Fruit fly (Drosophila melanogaster) whole organism, embryonic: ENCODE results near the gene CG34309.

Experiments
- B-H1 ChIP-seq: fragments of 200-800 bp; sonication (Bioruptor generic); IDR thresholded peaks from 3 replicates; pipeline ENCODE4 v1.3.6; 2022; ENCODE audit warnings: missing biosample characterization, missing genetic modification characterization
- BtbVII ChIP-seq: fragments of 200-800 bp; sonication (Bioruptor generic); optimal IDR thresholded peaks from 3 replicates; lab custom pipeline; 2017; ENCODE audit warnings: missing biosample characterization, mild to moderate bottlenecking, missing genetic modification characterization
- CG10543 ChIP-seq: fragments of 200-800 bp; sonication (Bioruptor generic); optimal IDR thresholded peaks from 3 replicates; lab custom pipeline; 2017; ENCODE audit warnings: missing biosample characterization, mild to moderate bottlenecking, missing genetic modification characterization, moderate library complexity
- CG11398 ChIP-seq: fragments of 200-800 bp; sonication (Bioruptor generic); optimal IDR thresholded peaks from 2 replicates; lab custom pipeline; 2016; ENCODE audit warnings: missing biosample characterization, missing genetic modification characterization
- CG11560 ChIP-seq: fragments of 200-800 bp; sonication (Bioruptor generic); IDR thresholded peaks from 3 replicates; pipeline ENCODE4 v1.3.6; 2022; ENCODE audit warnings: missing biosample characterization, missing genetic modification characterization
- CG13123 ChIP-seq: fragments of 200-800 bp; sonication (Bioruptor generic); optimal IDR thresholded peaks from 2 replicates; lab custom pipeline; 2016; ENCODE audit warnings: missing biosample characterization, missing genetic modification characterization
- CG14050 ChIP-seq: fragments of 200-800 bp; sonication (Bioruptor generic); IDR thresholded peaks from 3 replicates; pipeline ENCODE4 v1.3.6; 2022; ENCODE audit warnings: missing biosample characterization, missing genetic modification characterization
- CG15269 ChIP-seq: fragments of 200-800 bp; sonication (Bioruptor generic); optimal IDR thresholded peaks from 2 replicates; lab custom pipeline; 2018; ENCODE audit warnings: missing biosample characterization, mild to moderate bottlenecking, missing genetic modification characterization, moderate library complexity
- CG1602 ChIP-seq: fragments of 200-800 bp; sonication (Bioruptor generic); optimal IDR thresholded peaks from 3 replicates; lab custom pipeline; 2016; ENCODE audit warnings: missing biosample characterization, missing genetic modification characterization
- CG16815 ChIP-seq: fragments of 200-800 bp; sonication (Bioruptor generic); optimal IDR thresholded peaks from 3 replicates; lab custom pipeline; 2017; ENCODE audit warnings: missing biosample characterization, mild to moderate bottlenecking, missing genetic modification characterization
- CG17385 ChIP-seq: fragments of 200-800 bp; sonication (Bioruptor generic); optimal IDR thresholded peaks from 3 replicates; lab custom pipeline; 2018; ENCODE audit warnings: missing biosample characterization, mild to moderate bottlenecking, missing genetic modification characterization
- CG18764 ChIP-seq: fragments of 200-800 bp; sonication (Bioruptor generic); optimal IDR thresholded peaks from 3 replicates; lab custom pipeline; 2016; ENCODE audit warnings: missing biosample characterization, missing genetic modification characterization
- CG2116 ChIP-seq: fragments of 200-800 bp; sonication (Bioruptor generic); optimal IDR thresholded peaks from 3 replicates; lab custom pipeline; 2018; ENCODE audit warnings: missing biosample characterization, mild to moderate bottlenecking, missing genetic modification characterization
- CG31365 ChIP-seq: fragments of 200-800 bp; sonication (Bioruptor generic); optimal IDR thresholded peaks from 2 replicates; lab custom pipeline; 2018; ENCODE audit warnings: missing biosample characterization, mild to moderate bottlenecking, missing genetic modification characterization
- CG6854 ChIP-seq: fragments of 200-800 bp; sonication (Bioruptor generic); optimal IDR thresholded peaks from 3 replicates; lab custom pipeline; 2017; ENCODE audit warnings: missing biosample characterization, mild to moderate bottlenecking, missing genetic modification characterization
- CG8944 ChIP-seq: fragments of 200-800 bp; sonication (Bioruptor generic); optimal IDR thresholded peaks from 3 replicates; lab custom pipeline; 2016; ENCODE audit warnings: missing biosample characterization, missing genetic modification characterization
- CG9817 ChIP-seq: fragments of 200-800 bp; sonication (Bioruptor generic); optimal IDR thresholded peaks from 2 replicates; lab custom pipeline; 2018; ENCODE audit warnings: missing biosample characterization, mild to moderate bottlenecking, missing genetic modification characterization, moderate library complexity
- D19A ChIP-seq: fragments of 200-800 bp; optimal IDR thresholded peaks from 3 replicates; lab custom pipeline; 2019; ENCODE audit warnings: missing biosample characterization, mild to moderate bottlenecking, missing genetic modification characterization, moderate library complexity
- Doc2 ChIP-seq: fragments of 200-800 bp; sonication (Bioruptor generic); IDR thresholded peaks from 2 replicates; pipeline ENCODE4 v1.3.6; 2022; ENCODE audit warnings: missing biosample characterization, missing genetic modification characterization
- E2f2 ChIP-seq: fragments of 200-800 bp; sonication (Bioruptor generic); IDR thresholded peaks from 2 replicates; pipeline ENCODE4 v1.3.6; 2022; ENCODE audit warnings: missing biosample characterization, missing genetic modification characterization
- Ets65A ChIP-seq: fragments of 200-800 bp; sonication (Bioruptor generic); peaks from one replicate; lab custom pipeline; 2016; ENCODE audit warnings: missing biosample characterization, missing genetic modification characterization
- Fer2 ChIP-seq: fragments of 200-800 bp; sonication (Bioruptor generic); optimal IDR thresholded peaks from 2 replicates; lab custom pipeline; 2018; ENCODE audit warnings: missing biosample characterization, mild to moderate bottlenecking, missing genetic modification characterization, moderate library complexity
- HHEX ChIP-seq: fragments of 200-800 bp; sonication (Bioruptor generic); optimal IDR thresholded peaks from 3 replicates; lab custom pipeline; 2017; ENCODE audit warnings: missing biosample characterization, mild to moderate bottlenecking, missing genetic modification characterization, missing genetic modification reagents
- HmgD ChIP-seq: fragments of 200-800 bp; sonication (Bioruptor generic); optimal IDR thresholded peaks from 3 replicates; lab custom pipeline; 2016; ENCODE audit warnings: missing biosample characterization, missing genetic modification characterization
- Hr51 ChIP-seq, 2 experiments: fragments of 200-800 bp; sonication (Bioruptor generic); optimal IDR thresholded peaks; 2 replicates in 1 of 2; 3 replicates in 1 of 2; lab custom pipeline; 2016 to 2018; ENCODE audit warnings: missing biosample characterization in 2 of 2, missing genetic modification characterization in 2 of 2, mild to moderate bottlenecking in 1 of 2, moderate library complexity in 1 of 2
- Hsf ChIP-seq: fragments of 200-800 bp; sonication (Bioruptor generic); optimal IDR thresholded peaks from 3 replicates; lab custom pipeline; 2016; ENCODE audit warnings: missing biosample characterization, missing genetic modification characterization
- Mad ChIP-seq: fragments of 200-800 bp; sonication (Bioruptor generic); optimal IDR thresholded peaks from 2 replicates; lab custom pipeline; 2016; ENCODE audit warnings: missing biosample characterization, missing genetic modification characterization
- NK7.1 ChIP-seq: fragments of 200-800 bp; sonication (Bioruptor generic); optimal IDR thresholded peaks from 3 replicates; lab custom pipeline; 2016; ENCODE audit warnings: missing biosample characterization, missing genetic modification characterization
- Nf-YA ChIP-seq: fragments of 200-800 bp; sonication (Bioruptor generic); IDR thresholded peaks from 2 replicates; pipeline ENCODE4 v1.3.6; 2022; ENCODE audit warnings: missing biosample characterization, missing genetic modification characterization
- Sox102F ChIP-seq: fragments of 200-800 bp; sonication (Bioruptor generic); optimal IDR thresholded peaks from 2 replicates; lab custom pipeline; 2018; ENCODE audit warnings: missing biosample characterization, mild to moderate bottlenecking, missing genetic modification characterization, moderate library complexity
- bsh ChIP-seq, 2 experiments: fragments of 200-800 bp; sonication (Bioruptor generic); optimal IDR thresholded peaks; 2 replicates each; lab custom pipeline; 2017 to 2018; ENCODE audit warnings: mild to moderate bottlenecking in 2 of 2, missing biosample characterization in 2 of 2, missing genetic modification characterization in 2 of 2, moderate library complexity in 1 of 2
- cg ChIP-seq: fragments of 200-800 bp; sonication (Bioruptor generic); optimal IDR thresholded peaks from 3 replicates; lab custom pipeline; 2019; ENCODE audit warnings: missing biosample characterization, mild to moderate bottlenecking, missing genetic modification characterization, moderate library complexity
- chif ChIP-seq, 2 experiments: fragments of 200-800 bp; sonication (Bioruptor generic); optimal IDR thresholded peaks; 3 replicates each; lab custom pipeline; 2016; ENCODE audit warnings: missing biosample characterization in 2 of 2, missing genetic modification characterization in 2 of 2
- chm ChIP-seq: fragments of 200-800 bp; sonication (Bioruptor generic); IDR thresholded peaks from 2 replicates; pipeline ENCODE4 v1.3.6; 2022; ENCODE audit warnings: missing biosample characterization, missing genetic modification characterization
- danr ChIP-seq: fragments of 200-800 bp; sonication (Bioruptor generic); IDR thresholded peaks from 2 replicates; pipeline ENCODE4 v1.3.6; 2022; ENCODE audit warnings: missing biosample characterization, missing genetic modification characterization
- fu2 ChIP-seq: fragments of 200-800 bp; sonication (Bioruptor generic); optimal IDR thresholded peaks from 2 replicates; lab custom pipeline; 2016; ENCODE audit warnings: missing biosample characterization, missing genetic modification characterization
- hkb ChIP-seq, 2 experiments: fragments of 200-800 bp in 1 of 2; fragments of >200 bp in 1 of 2; sonication (Bioruptor generic) in 1 of 2; IDR thresholded peaks in 1 of 2; optimal IDR thresholded peaks in 1 of 2; 2 replicates each; pipeline versions ENCODE4 v1.3.6 to Lab custom; 2017 to 2022; ENCODE audit warnings: missing biosample characterization in 1 of 2, missing genetic modification characterization in 1 of 2
- jigr1 ChIP-seq: fragments of 200-800 bp; sonication (Bioruptor generic); IDR thresholded peaks from 3 replicates; pipeline ENCODE4 v1.3.6; 2022; ENCODE audit warnings: missing biosample characterization, missing genetic modification characterization
- jumu ChIP-seq: fragments of 200-800 bp; sonication (Bioruptor generic); optimal IDR thresholded peaks from 3 replicates; lab custom pipeline; 2016; ENCODE audit warnings: missing biosample characterization, missing genetic modification characterization
- lilli ChIP-seq: fragments of 200-800 bp; sonication (Bioruptor generic); optimal IDR thresholded peaks from 3 replicates; lab custom pipeline; 2016; ENCODE audit warnings: missing biosample characterization, missing genetic modification characterization
- luna ChIP-seq: fragments of 200-800 bp; sonication (Bioruptor generic); optimal IDR thresholded peaks from 2 replicates; lab custom pipeline; 2016; ENCODE audit warnings: missing biosample characterization, missing genetic modification characterization
- mam ChIP-seq: fragments of 200-800 bp; sonication (Bioruptor generic); optimal IDR thresholded peaks from 3 replicates; lab custom pipeline; 2016; ENCODE audit warnings: missing biosample characterization, missing genetic modification characterization
- ranshi ChIP-seq: fragments of 200-800 bp; sonication (Bioruptor generic); IDR thresholded peaks from 2 replicates; pipeline ENCODE4 v1.3.6; 2022; ENCODE audit warnings: missing biosample characterization, missing genetic modification characterization
- slbo ChIP-seq: fragments of 200-800 bp; sonication (Bioruptor generic); IDR thresholded peaks from 2 replicates; pipeline ENCODE4 v1.3.6; 2022; ENCODE audit warnings: missing biosample characterization, missing genetic modification characterization
- sqz ChIP-seq: fragments of 200-800 bp; sonication (Bioruptor generic); optimal IDR thresholded peaks from 3 replicates; lab custom pipeline; 2018; ENCODE audit warnings: missing biosample characterization, mild to moderate bottlenecking, missing genetic modification characterization
- toy ChIP-seq: fragments of 200-800 bp; sonication (Bioruptor generic); IDR thresholded peaks from 2 replicates; pipeline ENCODE4 v1.3.6; 2022; ENCODE audit warnings: missing biosample characterization, missing genetic modification characterization
- usp ChIP-seq: fragments of >200 bp; optimal IDR thresholded peaks from 2 replicates; lab custom pipeline; 2017; ENCODE audit warnings: missing biosample characterization, missing genetic modification characterization
- yki ChIP-seq: fragments of >200 bp; optimal IDR thresholded peaks from 3 replicates; lab custom pipeline; 2018

Gene CG34309

DNA sequence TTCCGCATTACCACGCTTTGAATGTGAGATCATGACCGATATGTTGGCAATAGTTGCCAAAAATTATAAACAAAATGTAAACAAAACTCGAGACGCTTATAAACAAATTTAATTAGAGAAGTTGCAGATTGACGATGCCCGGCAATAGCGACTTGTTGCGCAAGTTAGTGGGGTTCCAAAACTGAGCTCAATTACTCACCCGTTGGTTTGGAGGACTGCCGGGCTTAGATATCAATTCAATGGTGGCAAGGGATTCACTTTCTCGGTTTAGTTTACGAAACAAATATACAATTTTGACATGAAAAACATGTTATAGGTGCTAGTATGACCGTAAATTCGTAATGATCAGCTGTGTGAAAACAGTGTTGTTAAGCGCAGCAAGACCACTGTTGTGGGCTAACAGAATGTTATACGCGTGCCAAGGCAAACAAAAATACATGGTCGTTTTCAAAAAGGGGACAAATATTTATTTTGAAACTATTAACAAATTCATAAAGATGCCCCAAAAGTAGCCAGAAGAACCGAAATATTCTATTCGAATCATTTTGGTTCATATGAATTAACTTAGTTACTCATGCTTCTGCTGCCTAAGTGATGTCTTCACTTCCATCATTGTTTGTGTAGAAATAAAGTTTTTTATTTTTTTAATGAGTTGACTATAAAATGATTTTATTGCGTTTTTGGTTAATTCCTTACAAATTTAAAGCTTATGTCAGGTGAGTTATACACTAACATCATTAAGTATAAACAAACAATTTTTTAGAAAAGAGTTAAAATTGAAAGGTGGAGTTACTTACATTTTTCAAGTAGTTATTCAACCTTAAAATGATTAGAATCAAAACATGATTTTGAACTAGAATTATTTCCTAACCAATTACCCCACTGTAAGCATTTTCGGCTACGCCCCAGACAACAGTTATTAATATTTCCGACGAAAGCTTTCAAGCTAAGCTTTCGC, 5.6 kb upstream of the CG34309 start, which contains the start of gene Elp6 (continued):
- peak; percentile 47 for TF ChIP-seq CG10543
- no peak for TF ChIP-seq HmgD (GFP tag; lab: Kevin White, UChicago)
- TF ChIP-seq CG15269 (tag; lab: Kevin White, UChicago) = peak; percentile 74
- TF ChIP-seq D19A (tag; lab: Kevin White, UChicago) = no peak
- TF ChIP-seq E2f2 (GFP tag; lab: Robert Waterston, UW) = peak; percentile 17; the same call in 1 of the 2 replicates
- peak; percentile 35 to 46 for TF ChIP-seq chif (GFP tag; optimal IDR thresholded peaks at IDR 0.05; lab: Kevin White, UChicago)
- TF ChIP-seq CG16815 (GFP tag; lab: Kevin White, UChicago) = peak; percentile 56
- TF ChIP-seq Sox102F (GFP tag; lab: Kevin White, UChicago) = peak; percentile 69
- peak; percentile 67 for TF ChIP-seq CG1602 (GFP tag; lab: Kevin White, UChicago)
- TF ChIP-seq CG17385 = peak; percentile 57
- no peak for TF ChIP-seq toy
- TF ChIP-seq NK7.1 = peak; percentile 4
- peak; percentile 90 for TF ChIP-seq Ets65A
- peak; percentile 19 to 24 for TF ChIP-seq bsh (GFP tag; optimal IDR thresholded peaks at IDR 0.05; lab: Kevin White, UChicago)
- peak; percentile 75 for TF ChIP-seq Hsf
- TF ChIP-seq danr (GFP tag; lab: Robert Waterston, UW) = 0 out of 2 replicates have a peak, but pooled peaks have one; percentile 43
- TF ChIP-seq luna = no peak
- TF ChIP-seq slbo (GFP tag; lab: Robert Waterston, UW) = peak; percentile 88
- no peak for TF ChIP-seq cg (GFP tag; lab: Kevin White, UChicago)
- TF ChIP-seq jumu (GFP tag; lab: Kevin White, UChicago) = peak; percentile 28
- TF ChIP-seq Nf-YA (GFP tag; lab: Robert Waterston, UW) = 0 out of 2 replicates have a peak, but pooled peaks have one; percentile 18
- peak; percentile 32; the same call in 1 of the 3 replicates for TF ChIP-seq CG11560 (tag; lab: Robert Waterston, UW)
- peak; percentile 45 for TF ChIP-seq CG11398 (GFP tag; lab: Kevin White, UChicago)
- peak; percentile 41 for TF ChIP-seq CG8944 (GFP tag; lab: Kevin White, UChicago)
- TF ChIP-seq CG14050 (GFP tag; lab: Robert Waterston, UW) = peak; percentile 18; the same call in 1 of the 3 replicates
- peak; percentile 72 for TF ChIP-seq fu2 (GFP tag; lab: Kevin White, UChicago)
- no peak for TF ChIP-seq usp (GFP tag; lab: Kevin White, UChicago)
- peak; percentile 46; the same call in 2 of the 3 replicates for TF ChIP-seq B-H1 (GFP tag; lab: Robert Waterston, UW)
- peak; percentile 33 for TF ChIP-seq CG13123 (GFP tag; lab: Kevin White, UChicago)
- peak; percentile 69 for TF ChIP-seq lilli (GFP tag; lab: Kevin White, UChicago)
- TF ChIP-seq Mad (GFP tag; lab: Kevin White, UChicago) = no peak
- TF ChIP-seq ranshi = peak; percentile 63; the same call in 1 of the 2 replicates
- TF ChIP-seq mam = peak; percentile 63
- TF ChIP-seq sqz = peak; percentile 2
- TF ChIP-seq yki = no peak
- TF ChIP-seq Hr51 (GFP tag; optimal IDR thresholded peaks at IDR 0.05; lab: Kevin White, UChicago) = peak; percentile 50 to 73
- no peak for TF ChIP-seq hkb (optimal IDR thresholded peaks at IDR 0.05; lab: Kevin White, UChicago)
- TF ChIP-seq hkb (GFP tag; IDR thresholded peaks at IDR 0.05; lab: Robert Waterston, UW) = peak; percentile 60; the same call in 1 of the 2 replicates
- peak; percentile 41 for TF ChIP-seq BtbVII
- TF ChIP-seq CG9817 (tag; lab: Kevin White, UChicago) = peak; percentile 59
- TF ChIP-seq Fer2 = peak; percentile 25
- no peak for TF ChIP-seq jigr1 (GFP tag; lab: Robert Waterston, UW)
- TF ChIP-seq CG6854 = peak; percentile 53
- TF ChIP-seq CG2116 = peak; percentile 19
- TF ChIP-seq CG18764 (GFP tag; lab: Kevin White, UChicago) = peak; percentile 47
- TF ChIP-seq Doc2 (GFP tag; lab: Robert Waterston, UW) = no peak
- no peak for TF ChIP-seq chm
- TF ChIP-seq HHEX (GFP tag; lab: Kevin White, UChicago) = peak; percentile 71
- TF ChIP-seq CG31365 (tag; lab: Kevin White, UChicago) = no peak
